Fruit fly (Drosophila melanogaster): ENCODE results near the gene CG4465.

DNA sequence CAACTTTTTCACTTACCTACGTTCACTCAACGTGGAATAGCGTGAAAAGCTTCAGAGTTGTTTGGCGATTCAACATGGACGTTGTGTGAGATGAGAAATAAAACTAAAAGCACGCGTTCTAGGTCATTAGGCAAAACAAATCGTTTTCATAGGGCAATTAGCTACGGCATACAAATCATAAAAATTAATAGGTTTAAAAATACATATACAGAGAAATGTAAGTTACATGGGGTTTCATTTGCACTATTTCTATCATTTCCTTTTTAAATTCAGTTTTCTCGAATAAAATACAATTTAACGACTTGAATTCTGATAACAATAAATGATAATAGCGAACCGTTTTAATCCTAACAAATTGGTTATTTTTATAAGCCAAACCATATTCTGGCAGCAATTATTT, 24.7 kb upstream of the CG4465 start, which contains the start of gene CG46042:
- no peak for TF ChIP-seq CG8478 (optimal IDR thresholded peaks at IDR 0.05)
- no peak for TF ChIP-seq CTCF (optimal IDR thresholded peaks at IDR 0.05)

Data from S2 (cell line).